Worm (Caenorhabditis elegans) whole organism, L4/young adult: ENCODE data around the gene dyf-4.

ENCODE experiments used
- dao-5 ChIP-seq: sonication (generic microtip); optimal IDR thresholded peaks from 2 replicates; lab custom pipeline; 2016; ENCODE audit warnings: missing genotype, missing genetic modification characterization, moderate library complexity, missing compliant biosample characterization
- him-1 ChIP-seq: sonication (generic microtip); optimal IDR thresholded peaks from 2 replicates; lab custom pipeline; 2016; ENCODE audit warnings: missing genotype, missing genetic modification reagents, missing genetic modification characterization, missing compliant biosample characterization

DNA sequence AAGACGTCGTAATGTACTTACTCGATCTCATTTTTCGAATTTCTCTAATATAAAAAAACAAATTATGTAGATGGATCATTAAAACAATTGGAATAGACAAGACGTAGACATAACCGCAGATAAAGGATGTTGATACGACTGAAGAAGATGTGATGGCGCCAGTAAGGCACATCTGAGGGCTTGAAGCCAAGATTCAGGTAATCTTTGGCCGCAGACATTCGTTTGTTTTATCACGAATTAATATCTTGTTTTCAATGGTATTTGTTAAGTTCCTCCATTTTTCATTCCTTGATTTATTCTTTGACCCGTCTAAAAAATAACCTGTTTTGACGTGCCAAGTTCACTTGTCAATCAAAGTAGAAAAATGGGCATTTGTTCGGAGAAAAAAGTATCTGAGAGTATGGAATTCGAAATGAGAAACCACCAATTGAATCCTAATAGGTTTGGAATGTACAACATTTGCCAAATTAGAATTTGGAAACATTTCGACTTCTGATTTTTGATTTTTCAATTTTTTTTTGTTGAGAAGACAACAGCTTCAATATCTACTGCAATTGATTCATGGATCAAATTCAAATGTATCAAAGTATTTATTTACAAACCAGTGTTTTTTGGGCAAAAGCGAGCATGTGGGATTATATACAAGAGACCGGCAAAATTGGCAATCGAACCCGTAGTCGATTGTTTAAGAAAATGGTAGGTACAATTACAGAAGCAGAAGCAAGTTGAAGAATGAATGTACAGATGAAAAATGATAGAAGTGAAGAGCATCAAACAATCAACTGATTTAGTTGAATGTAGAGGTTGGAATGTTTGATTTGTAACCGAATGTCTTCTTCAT is 26.3 kb upstream of the dyf-4 start:
- no peak for TF ChIP-seq him-1 (tag; lab: Kevin White, UChicago)
- TF ChIP-seq dao-5, result no peak
